Worm (Caenorhabditis elegans) whole organism, young adult: Measurements from ENCODE around the gene maa-1.

Experiments
- B0019.2 ChIP-seq: fragments of 200-800 bp; sonication (Bioruptor generic); conservative IDR thresholded peaks from 2 replicates; pipeline ENCODE4 v1.3.6; 2022; ENCODE audit warnings: missing genetic modification reagents, missing genetic modification characterization, missing compliant biosample characterization
- F10E7.11 ChIP-seq: sonication (generic microtip); optimal IDR thresholded peaks from 2 replicates; lab custom pipeline; 2017; ENCODE audit warnings: mild to moderate bottlenecking, missing genetic modification characterization, moderate library complexity, missing compliant biosample characterization
- F22D6.2 ChIP-seq: sonication (generic microtip); optimal IDR thresholded peaks from 2 replicates; lab custom pipeline; 2016; ENCODE audit warnings: mild to moderate bottlenecking, missing genetic modification characterization, missing compliant biosample characterization
- F23B12.7 ChIP-seq: sonication (generic microtip); optimal IDR thresholded peaks from 2 replicates; lab custom pipeline; 2017; ENCODE audit warnings: missing genetic modification characterization, mild to moderate bottlenecking, missing compliant biosample characterization, antibody characterized with exemption, moderate library complexity; ENCODE audit not compliant: insufficient read depth
- F57C9.4 ChIP-seq: sonication (generic microtip); optimal IDR thresholded peaks from 2 replicates; lab custom pipeline; 2017; ENCODE audit warnings: mild to moderate bottlenecking, missing genetic modification characterization, missing compliant biosample characterization
- T07F8.4 ChIP-seq: sonication (generic microtip); optimal IDR thresholded peaks from 2 replicates; lab custom pipeline; 2016; ENCODE audit warnings: mild to moderate bottlenecking, missing genetic modification characterization, moderate library complexity, missing compliant biosample characterization
- Y95B8A.8 ChIP-seq: fragments of 200-800 bp; sonication (Bioruptor generic); IDR thresholded peaks from 2 replicates; pipeline ENCODE4 v1.3.6; 2022; ENCODE audit warnings: missing genetic modification reagents, missing genetic modification characterization, missing compliant biosample characterization
- akir-1 ChIP-seq: fragments of 200-800 bp; sonication (Bioruptor generic); optimal IDR thresholded peaks from 2 replicates; lab custom pipeline; 2018; ENCODE audit warnings: mild to moderate bottlenecking, missing genetic modification characterization, moderate library complexity, missing compliant biosample characterization
- attf-5 ChIP-seq: fragments of 200-800 bp; sonication (Bioruptor generic); optimal IDR thresholded peaks from 2 replicates; lab custom pipeline; 2018; ENCODE audit warnings: mild to moderate bottlenecking, missing genetic modification characterization, missing compliant biosample characterization
- attf-6 ChIP-seq: fragments of 200-800 bp; sonication (Bioruptor generic); IDR thresholded peaks from 2 replicates; pipeline ENCODE4 v1.3.6; 2022; ENCODE audit warnings: missing genetic modification reagents, missing genetic modification characterization, missing compliant biosample characterization
- bed-2 ChIP-seq: fragments of 200-800 bp; sonication (Bioruptor generic); IDR thresholded peaks from 2 replicates; pipeline ENCODE4 v1.3.6; 2022; ENCODE audit warnings: missing genetic modification reagents, missing genetic modification characterization, missing compliant biosample characterization
- ccch-3 ChIP-seq: fragments of 200-800 bp; sonication (Bioruptor generic); optimal IDR thresholded peaks from 2 replicates; lab custom pipeline; 2018; ENCODE audit warnings: mild to moderate bottlenecking, missing genetic modification characterization, missing compliant biosample characterization
- ceh-27 ChIP-seq: fragments of 200-800 bp; sonication (Bioruptor generic); optimal IDR thresholded peaks from 2 replicates; lab custom pipeline; 2018; ENCODE audit warnings: mild to moderate bottlenecking, missing genetic modification characterization, moderate library complexity, missing compliant biosample characterization
- ceh-40 ChIP-seq: fragments of 200-800 bp; sonication (Bioruptor generic); IDR thresholded peaks from 2 replicates; pipeline ENCODE4 v1.3.6; 2022; ENCODE audit warnings: missing genetic modification characterization, missing compliant biosample characterization
- dpl-1 ChIP-seq: fragments of 150-350 bp; optimal IDR thresholded peaks from 2 replicates; lab custom pipeline; 2014; ENCODE audit warnings: missing biosample characterization, missing genetic modification reagents, missing genetic modification characterization
- efl-1 ChIP-seq: fragments of 150-350 bp; optimal IDR thresholded peaks from 2 replicates; lab custom pipeline; 2014; ENCODE audit warnings: missing biosample characterization, missing genetic modification reagents, missing genetic modification characterization
- egrh-3 ChIP-seq: fragments of 200-800 bp; sonication (Bioruptor generic); IDR thresholded peaks from 2 replicates; pipeline ENCODE4 v1.3.6; 2022; ENCODE audit warnings: missing genetic modification reagents, missing genetic modification characterization, missing compliant biosample characterization
- ets-4 ChIP-seq: fragments of 200-800 bp; sonication (Bioruptor generic); optimal IDR thresholded peaks from 2 replicates; lab custom pipeline; 2018; ENCODE audit warnings: mild to moderate bottlenecking, missing genetic modification characterization, missing compliant biosample characterization
- him-1 ChIP-seq: sonication (generic microtip); optimal IDR thresholded peaks from 2 replicates; lab custom pipeline; 2016; ENCODE audit warnings: missing genotype, missing genetic modification reagents, missing genetic modification characterization, missing compliant biosample characterization
- hmg-1.2 ChIP-seq: fragments of 200-800 bp; sonication (Bioruptor generic); IDR thresholded peaks from 2 replicates; pipeline ENCODE4 v1.3.6; 2022; ENCODE audit warnings: missing genetic modification reagents, missing genetic modification characterization, missing compliant biosample characterization
- hsf-1 ChIP-seq: fragments of 200-800 bp; sonication (Bioruptor generic); IDR thresholded peaks from 2 replicates; pipeline ENCODE4 v1.3.6; 2022; ENCODE audit warnings: missing genetic modification reagents, missing genetic modification characterization, missing compliant biosample characterization
- lin-26 ChIP-seq: fragments of 200-800 bp; sonication (Bioruptor generic); IDR thresholded peaks from 2 replicates; pipeline ENCODE4 v1.3.6; 2022; ENCODE audit warnings: missing genetic modification reagents, missing genetic modification characterization, missing compliant biosample characterization
- lin-40 ChIP-seq: sonication (generic microtip); optimal IDR thresholded peaks from 2 replicates; lab custom pipeline; 2016; ENCODE audit warnings: missing genetic modification characterization, mild to moderate bottlenecking, missing compliant biosample characterization, missing genotype, missing genetic modification reagents
- madf-10 ChIP-seq: sonication (generic microtip); optimal IDR thresholded peaks from 2 replicates; lab custom pipeline; 2016; ENCODE audit warnings: mild to moderate bottlenecking, missing genetic modification characterization, missing compliant biosample characterization
- madf-8 ChIP-seq: fragments of 200-800 bp; sonication (Bioruptor generic); conservative IDR thresholded peaks from 2 replicates; pipeline ENCODE4 v1.3.6; 2022; ENCODE audit warnings: missing genetic modification reagents, missing genetic modification characterization, missing compliant biosample characterization
- nfyb-1 ChIP-seq: fragments of 200-800 bp; sonication (Bioruptor generic); IDR thresholded peaks from 2 replicates; pipeline ENCODE4 v1.3.6; 2022; ENCODE audit warnings: missing genetic modification reagents, missing genetic modification characterization, missing compliant biosample characterization
- nhr-90 ChIP-seq: sonication (generic microtip); optimal IDR thresholded peaks from 2 replicates; lab custom pipeline; 2016; ENCODE audit warnings: missing genotype, mild to moderate bottlenecking, missing genetic modification characterization, missing compliant biosample characterization
- rcor-1 ChIP-seq: fragments of 200-800 bp; sonication (Bioruptor generic); IDR thresholded peaks from 2 replicates; pipeline ENCODE4 v1.3.6; 2022; ENCODE audit warnings: missing genetic modification reagents, missing genetic modification characterization, missing compliant biosample characterization
- repo-1 ChIP-seq: sonication (generic microtip); optimal IDR thresholded peaks from 2 replicates; lab custom pipeline; 2017; ENCODE audit warnings: mild to moderate bottlenecking, missing genetic modification characterization, missing compliant biosample characterization
- sdz-38 ChIP-seq: sonication (generic microtip); optimal IDR thresholded peaks from 2 replicates; lab custom pipeline; 2016; ENCODE audit warnings: missing genotype, missing genetic modification characterization, missing compliant biosample characterization
- snpc-1.1 ChIP-seq: sonication (generic microtip); optimal IDR thresholded peaks from 2 replicates; lab custom pipeline; 2017; ENCODE audit warnings: missing genetic modification characterization, mild to moderate bottlenecking, missing compliant biosample characterization, antibody characterized with exemption, moderate library complexity, missing genotype, missing genetic modification reagents; ENCODE audit not compliant: insufficient read depth
- tlf-1 ChIP-seq: fragments of 200-800 bp; sonication (Bioruptor generic); optimal IDR thresholded peaks from 2 replicates; lab custom pipeline; 2018; ENCODE audit warnings: mild to moderate bottlenecking, missing genetic modification characterization, missing compliant biosample characterization
- zfh-2 ChIP-seq: fragments of 200-800 bp; sonication (Bioruptor generic); conservative IDR thresholded peaks from 2 replicates; pipeline ENCODE4 v1.3.6; 2022; ENCODE audit warnings: missing genetic modification reagents, missing genetic modification characterization, missing compliant biosample characterization
- ztf-18 ChIP-seq: sonication (generic microtip); optimal IDR thresholded peaks from 2 replicates; lab custom pipeline; 2016; ENCODE audit warnings: missing genotype, mild to moderate bottlenecking, missing genetic modification characterization, missing compliant biosample characterization
- ztf-25 ChIP-seq: fragments of 200-800 bp; sonication (Bioruptor generic); IDR thresholded peaks from 2 replicates; pipeline ENCODE4 v1.3.6; 2022; ENCODE audit warnings: missing genetic modification reagents, missing genetic modification characterization, missing compliant biosample characterization
- ztf-6 ChIP-seq: fragments of 200-800 bp; sonication (Bioruptor generic); IDR thresholded peaks from 2 replicates; pipeline ENCODE4 v1.3.6; 2022; ENCODE audit warnings: missing genetic modification reagents, missing genetic modification characterization, missing compliant biosample characterization

maa-1 gene

ce11 chrIII:11830522-11831489 is 8.5 kb upstream of the maa-1 start (continued):
- TF ChIP-seq rcor-1 (GFP tag; lab: Robert Waterston, UW) (peak; percentile 52), F22D6.2 (tag; lab: Kevin White, UChicago) (no peak), ceh-40 (GFP tag; lab: Robert Waterston, UW) (no peak; the same call in 1 of the 2 replicates), ccch-3 (GFP tag; lab: Kevin White, UChicago) (no peak), bed-2 (GFP tag; lab: Robert Waterston, UW) (no peak), B0019.2 (GFP tag; lab: Robert Waterston, UW) (no peak), Y95B8A.8 (GFP tag; lab: Robert Waterston, UW) (peak; percentile 86), lin-26 (GFP tag; lab: Robert Waterston, UW) (peak; percentile 24; the same call in 1 of the 2 replicates), tlf-1 (GFP tag; lab: Kevin White, UChicago) (no peak), ceh-27 (GFP tag; lab: Kevin White, UChicago) (peak; percentile 10), dpl-1 (GFP tag; lab: Kevin White, UChicago) (no peak), hmg-1.2 (GFP tag; lab: Robert Waterston, UW) (peak; percentile 33), repo-1 (tag; lab: Kevin White, UChicago) (peak; percentile 86), sdz-38 (tag; lab: Kevin White, UChicago) (no peak), nhr-90 (no peak), attf-6 (GFP tag; lab: Robert Waterston, UW) (no peak), him-1 (peak; percentile 99), attf-5 (GFP tag; lab: Kevin White, UChicago) (no peak)

DNA sequence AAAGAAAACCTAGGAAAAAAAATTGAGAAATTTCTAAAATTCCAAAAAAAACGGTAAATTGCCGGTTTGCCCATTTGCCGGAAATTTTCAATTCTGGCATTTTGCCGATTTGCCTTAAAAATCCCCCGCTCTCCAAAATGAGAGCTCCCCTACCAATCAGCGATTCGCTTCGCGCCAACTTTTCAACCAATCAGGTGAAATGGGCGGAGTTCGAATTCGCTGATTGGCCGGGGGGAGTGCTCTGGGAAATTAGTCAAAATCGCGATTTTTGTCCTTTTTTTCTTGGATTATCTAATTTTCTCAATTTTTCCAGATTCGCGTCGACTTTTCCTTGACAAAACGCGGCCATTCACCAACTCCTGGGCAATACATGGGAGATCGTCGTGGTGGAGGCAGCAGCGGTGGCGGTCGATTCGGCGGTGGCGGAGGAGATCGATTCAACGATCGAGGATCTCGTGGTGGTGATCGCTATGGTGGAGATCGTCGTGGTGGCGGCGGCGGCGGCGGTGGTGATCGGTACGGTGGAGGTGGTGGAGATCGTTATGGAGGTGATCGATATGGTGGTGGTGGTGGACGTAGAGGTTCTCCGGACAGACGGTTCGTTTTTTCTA is 7.4 kb upstream of the maa-1 start:
- no peak for TF ChIP-seq F10E7.11 (tag; lab: Kevin White, UChicago)
- TF ChIP-seq F22D6.2 (tag; lab: Kevin White, UChicago): no peak
- TF ChIP-seq zfh-2 (GFP tag; lab: Robert Waterston, UW): peak; percentile 83
- no peak for TF ChIP-seq hmg-1.2 (GFP tag; lab: Robert Waterston, UW)
- peak; percentile 75; the same call in 1 of the 2 replicates for TF ChIP-seq egrh-3
- no peak for TF ChIP-seq F23B12.7 (tag; lab: Kevin White, UChicago)
- no peak for TF ChIP-seq lin-40 (tag; lab: Kevin White, UChicago)
- TF ChIP-seq ztf-6 (GFP tag; lab: Robert Waterston, UW): no peak
- no peak for TF ChIP-seq efl-1 (GFP tag; lab: Kevin White, UChicago)
- TF ChIP-seq ets-4 (GFP tag; lab: Kevin White, UChicago): no peak
- TF ChIP-seq F57C9.4 (tag; lab: Kevin White, UChicago): no peak
- TF ChIP-seq hsf-1 (GFP tag; lab: Robert Waterston, UW): no peak
- no peak for TF ChIP-seq ztf-25 (GFP tag; lab: Robert Waterston, UW)
- no peak for TF ChIP-seq akir-1 (GFP tag; lab: Kevin White, UChicago)
- no peak for TF ChIP-seq ztf-18
- no peak for TF ChIP-seq madf-8
- TF ChIP-seq madf-10 (tag; lab: Kevin White, UChicago): no peak
- no peak for TF ChIP-seq T07F8.4
- TF ChIP-seq nhr-90: no peak
- TF ChIP-seq ceh-40 (GFP tag; lab: Robert Waterston, UW): no peak
- TF ChIP-seq nfyb-1: peak; percentile 90
- TF ChIP-seq snpc-1.1 (tag; lab: Kevin White, UChicago): no peak
- peak; percentile 28; the same call in 1 of the 2 replicates for TF ChIP-seq rcor-1 (GFP tag; lab: Robert Waterston, UW)
- TF ChIP-seq, all 124 proteins: peak for 4
